Fruit fly (Drosophila melanogaster) whole organism, wandering third instar larva: ENCODE data around the gene GMF.

ENCODE experiments used
- CrebA ChIP-seq: fragments of 200-800 bp; sonication (Bioruptor generic); optimal IDR thresholded peaks from 2 replicates; lab custom pipeline; 2016; ENCODE audit warnings: missing biosample characterization, mild to moderate bottlenecking, missing genetic modification characterization, borderline replicate concordance
- Dfd ChIP-seq: fragments of >200 bp; optimal IDR thresholded peaks from 2 replicates; lab custom pipeline; 2017; ENCODE audit warnings: missing biosample characterization, missing genetic modification characterization
- N ChIP-seq: fragments of >200 bp; optimal IDR thresholded peaks from 2 replicates; lab custom pipeline; 2018; ENCODE audit warnings: missing biosample characterization, missing external identifiers, missing genetic modification characterization
- OdsH ChIP-seq: fragments of 200-800 bp; sonication (Bioruptor generic); optimal IDR thresholded peaks from 2 replicates; lab custom pipeline; 2016; ENCODE audit warnings: missing biosample characterization, mild to moderate bottlenecking, missing genetic modification characterization
- Sp1 ChIP-seq: fragments of 200-800 bp; sonication (Bioruptor generic); optimal IDR thresholded peaks from 3 replicates; lab custom pipeline; 2019; ENCODE audit warnings: missing biosample characterization, mild to moderate bottlenecking, missing genetic modification characterization, moderate library complexity
- dl ChIP-seq, 2 experiments: fragments of 175-275, 200-275 bp in 1 of 2; fragments of 200-275 bp in 1 of 2; sonication (Bioruptor generic); optimal IDR thresholded peaks; lab custom pipeline; 2018; ENCODE audit warnings: mild to moderate bottlenecking in 2 of 2, missing biosample characterization in 2 of 2, missing genetic modification characterization in 2 of 2, moderate library complexity in 2 of 2; ENCODE audit not compliant: partially characterized antibody in 2 of 2, insufficient read depth in 1 of 2
- fru ChIP-seq: fragments of 200-800 bp; sonication (Bioruptor generic); optimal IDR thresholded peaks from 3 replicates; lab custom pipeline; 2016; ENCODE audit warnings: missing biosample characterization, mild to moderate bottlenecking, missing genetic modification characterization
- lola ChIP-seq: fragments of >200 bp; optimal IDR thresholded peaks from 2 replicates; lab custom pipeline; 2017; ENCODE audit warnings: missing biosample characterization, missing genetic modification characterization
- pan ChIP-seq: fragments of >200 bp; optimal IDR thresholded peaks from 2 replicates; lab custom pipeline; 2017

DNA sequence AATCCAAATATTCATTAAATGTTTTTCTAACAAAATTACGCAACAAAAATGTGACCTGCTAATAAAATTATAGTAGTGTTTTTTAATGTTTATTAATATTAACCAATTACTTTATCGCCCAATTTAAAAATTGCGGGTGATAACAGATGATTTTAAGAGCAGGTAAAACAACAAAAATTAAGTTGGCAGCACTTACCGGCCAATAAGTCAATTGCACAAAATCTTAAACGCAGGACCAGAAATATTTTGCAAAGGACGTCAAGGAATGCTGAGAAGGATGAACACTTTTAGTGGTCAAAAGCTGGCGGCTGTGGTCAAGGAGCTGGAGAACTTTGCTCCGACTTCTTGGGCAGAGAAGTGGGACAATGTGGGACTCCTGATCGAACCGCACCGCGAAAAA is 24.1 kb upstream of the GMF start, which contains the start of gene CG4278:
- TF ChIP-seq OdsH (GFP tag; lab: Kevin White, UChicago) (no peak), CrebA (GFP tag; lab: Kevin White, UChicago) (no peak), pan (lab: Kevin White, UChicago) (no peak), fru (GFP tag; lab: Kevin White, UChicago) (no peak), N (GFP tag; lab: Kevin White, UChicago) (no peak), Dfd (GFP tag; lab: Kevin White, UChicago) (no peak), lola (GFP tag; lab: Kevin White, UChicago) (no peak), Sp1 (no peak), dl (GFP tag; optimal IDR thresholded peaks at IDR 0.05; lab: Kevin White, UChicago; ENCODE audit: insufficient read depth in 1 of 2, partially characterized antibody in 2 of 2) (no peak)
